Worm (Caenorhabditis elegans): ENCODE data around the gene Y38H6C.16.

ce11 chrV:20556260-20556659 lies 17.1 kb upstream of the Y38H6C.16 start, which contains the start of gene Y38H6C.23:
- TF ChIP-seq F33H1.4 (GFP tag; IDR thresholded peaks at IDR 0.05), result no peak
- no peak for TF ChIP-seq repo-1 (tag; optimal IDR thresholded peaks at IDR 0.05)
- TF ChIP-seq nfya-1 (tag; optimal IDR thresholded peaks at IDR 0.05; ENCODE audit: borderline replicate concordance, insufficient read depth), result no peak
- no peak for TF ChIP-seq ceh-40 (GFP tag; IDR thresholded peaks at IDR 0.05)
- no peak for TF ChIP-seq F49E8.2 (tag; optimal IDR thresholded peaks at IDR 0.05; ENCODE audit: insufficient read depth)

Measured in whole organism, young adult.